Worm (Caenorhabditis elegans): ENCODE data around the gene uroc-1.

uroc-1 gene

ce11 chrIV:16489958-16490357 is 52.6 kb downstream of the uroc-1 start:
- TF ChIP-seq ama-1 (optimal IDR thresholded peaks at IDR 0.05) (peak; percentile 71), nhr-12 (tag; optimal IDR thresholded peaks at IDR 0.05) (no peak), zag-1 (tag; optimal IDR thresholded peaks at IDR 0.05) (no peak), nfya-1 (tag; optimal IDR thresholded peaks at IDR 0.05; ENCODE audit: insufficient read depth) (peak; percentile 43), egl-5 (tag; optimal IDR thresholded peaks at IDR 0.05) (peak; percentile 57), ZK546.5 (tag; optimal IDR thresholded peaks at IDR 0.05) (no peak), fos-1 (tag; optimal IDR thresholded peaks at IDR 0.05) (peak; percentile 83), nhr-11 (tag; optimal IDR thresholded peaks at IDR 0.05) (no peak), nhr-237 (tag; optimal IDR thresholded peaks at IDR 0.05) (no peak), nhr-25 (tag; optimal IDR thresholded peaks at IDR 0.05) (peak; percentile 88), ceh-16 (tag; optimal IDR thresholded peaks at IDR 0.05) (no peak), jun-1 (tag; optimal IDR thresholded peaks at IDR 0.05) (peak; percentile 94), egl-27 (tag; optimal IDR thresholded peaks at IDR 0.05) (no peak), ceh-28 (tag; optimal IDR thresholded peaks at IDR 0.05) (peak; percentile 75), lin-15B (tag; optimal IDR thresholded peaks at IDR 0.05) (peak; percentile 1), nhr-23 (tag; optimal IDR thresholded peaks at IDR 0.05) (peak; percentile 66), mdl-1 (tag; optimal IDR thresholded peaks at IDR 0.05) (no peak), elt-1 (tag; optimal IDR thresholded peaks at IDR 0.05) (no peak), pqm-1 (tag; optimal IDR thresholded peaks at IDR 0.05) (peak; percentile 70), elt-2 (tag; optimal IDR thresholded peaks at IDR 0.05) (peak; percentile 76), lin-39 (tag; optimal IDR thresholded peaks at IDR 0.05) (peak; percentile 51), ceh-9 (tag; optimal IDR thresholded peaks at IDR 0.05) (no peak), mml-1 (tag; optimal IDR thresholded peaks at IDR 0.05) (no peak), unc-39 (tag; optimal IDR thresholded peaks at IDR 0.05) (no peak), skn-1 (tag; optimal IDR thresholded peaks at IDR 0.05) (peak; percentile 41), hmg-11 (tag; optimal IDR thresholded peaks at IDR 0.05) (peak; percentile 55), eor-1 (tag; optimal IDR thresholded peaks at IDR 0.05) (no peak), pha-4 (tag; optimal IDR thresholded peaks at IDR 0.05) (peak; percentile 63)

- TF ChIP-seq mdl-1 (tag; optimal IDR thresholded peaks at IDR 0.05) (no peak), snpc-4 (tag; optimal IDR thresholded peaks at IDR 0.05) (no peak), skn-1 (tag; optimal IDR thresholded peaks at IDR 0.05) (no peak), pha-4 (tag; optimal IDR thresholded peaks at IDR 0.05) (no peak), lin-15B (tag; optimal IDR thresholded peaks at IDR 0.05) (no peak), ceh-28 (tag; optimal IDR thresholded peaks at IDR 0.05) (no peak), ztf-11 (tag; optimal IDR thresholded peaks at IDR 0.05) (no peak), nhr-76 (tag; optimal IDR thresholded peaks at IDR 0.05) (no peak), elt-1 (tag; optimal IDR thresholded peaks at IDR 0.05) (no peak)
Measured at ce11 chrIV:16488921-16489320, 53.6 kb downstream of the uroc-1 start, which contains the start of gene rho-1. TSS of gene rho-1 (minus strand) at chrIV:16489021.

All from whole organism, L3 larva.